Worm (Caenorhabditis elegans) whole organism, L4 larva: Measurements from ENCODE around the gene set-20.

Experiments
- F10B5.3 ChIP-seq: sonication (generic microtip); optimal IDR thresholded peaks from 2 replicates; lab custom pipeline; 2016; ENCODE audit warnings: mild to moderate bottlenecking, missing genetic modification characterization, missing compliant biosample characterization
- F37D6.2 ChIP-seq: sonication (generic microtip); optimal IDR thresholded peaks from 2 replicates; lab custom pipeline; 2016; ENCODE audit warnings: mild to moderate bottlenecking, missing genetic modification characterization, missing compliant biosample characterization
- F44E2.7 ChIP-seq: fragments of 200-800 bp; sonication (Bioruptor generic); IDR thresholded peaks from 2 replicates; pipeline ENCODE4 v2.1.2; 2022; ENCODE audit warnings: missing genetic modification characterization, missing compliant biosample characterization
- T26A8.4 ChIP-seq: fragments of 200-800 bp; sonication (Bioruptor generic); IDR thresholded peaks from 2 replicates; pipeline ENCODE4 v1.3.6; 2022; ENCODE audit warnings: missing genetic modification characterization, missing compliant biosample characterization
- Y5F2A.4 ChIP-seq: fragments of 200-800 bp; sonication (Bioruptor generic); optimal IDR thresholded peaks from 2 replicates; lab custom pipeline; 2018; ENCODE audit warnings: mild to moderate bottlenecking, missing genetic modification characterization, missing compliant biosample characterization
- aha-1 ChIP-seq: fragments of 150-350 bp; peaks from one replicate; lab custom pipeline; 2014; ENCODE audit warnings: missing biosample characterization, missing genetic modification characterization
- arid-1 ChIP-seq: fragments of 200-800 bp; sonication (Bioruptor generic); conservative IDR thresholded peaks from 2 replicates; pipeline ENCODE4 v1.3.6; 2022; ENCODE audit warnings: missing genetic modification reagents, missing genetic modification characterization, missing compliant biosample characterization
- attf-4 ChIP-seq: sonication (generic microtip); optimal IDR thresholded peaks from 3 replicates; lab custom pipeline; 2017; ENCODE audit warnings: missing biosample characterization, missing genetic modification characterization
- ceh-20 ChIP-seq: fragments of 200-800 bp; sonication (Bioruptor generic); IDR thresholded peaks from 2 replicates; pipeline ENCODE4 v1.3.6; 2022; ENCODE audit warnings: missing genetic modification reagents, missing genetic modification characterization, missing compliant biosample characterization
- ceh-32 ChIP-seq: sonication (generic microtip); optimal IDR thresholded peaks from 2 replicates; lab custom pipeline; 2016; ENCODE audit warnings: mild to moderate bottlenecking, missing genetic modification characterization, missing compliant biosample characterization; ENCODE audit not compliant: poor library complexity
- ceh-44 ChIP-seq: fragments of 200-800 bp; sonication (Bioruptor generic); IDR thresholded peaks from 2 replicates; pipeline ENCODE4 v1.3.6; 2022; ENCODE audit warnings: missing genetic modification reagents, missing genetic modification characterization, missing compliant biosample characterization
- ces-1 ChIP-seq: fragments of 150-350 bp; sonication (generic microtip); optimal IDR thresholded peaks from 4 replicates; lab custom pipeline; 2014; ENCODE audit warnings: missing biosample characterization, missing genetic modification reagents, missing genetic modification characterization
- cey-2 ChIP-seq: sonication (generic microtip); optimal IDR thresholded peaks from 3 replicates; lab custom pipeline; 2017; ENCODE audit warnings: missing genetic modification characterization, mild to moderate bottlenecking, missing compliant biosample characterization, antibody characterized with exemption, borderline replicate concordance; ENCODE audit not compliant: insufficient read depth
- daf-12 ChIP-seq: fragments of 150-350 bp; optimal IDR thresholded peaks from 2 replicates; lab custom pipeline; 2014; ENCODE audit warnings: missing biosample characterization, missing genetic modification reagents, missing genetic modification characterization
- daf-19 ChIP-seq: fragments of 200-800 bp; sonication (Bioruptor generic); conservative IDR thresholded peaks from 2 replicates; pipeline ENCODE4 v1.3.6; 2022; ENCODE audit warnings: missing genetic modification characterization, missing compliant biosample characterization
- dmd-8 ChIP-seq: fragments of 200-800 bp; sonication (Bioruptor generic); IDR thresholded peaks from 2 replicates; pipeline ENCODE4 v1.3.6; 2022; ENCODE audit warnings: missing genetic modification characterization, missing compliant biosample characterization
- dmd-9 ChIP-seq: fragments of 200-800 bp; sonication (Bioruptor generic); IDR thresholded peaks from 2 replicates; pipeline ENCODE4 v1.3.6; 2022; ENCODE audit warnings: missing genetic modification reagents, missing genetic modification characterization, missing compliant biosample characterization
- dpl-1 ChIP-seq: fragments of 150-350 bp; optimal IDR thresholded peaks from 2 replicates; lab custom pipeline; 2014; ENCODE audit warnings: missing biosample characterization, missing genetic modification reagents, missing genetic modification characterization
- dve-1 ChIP-seq: sonication (generic microtip); optimal IDR thresholded peaks from 2 replicates; lab custom pipeline; 2017; ENCODE audit warnings: antibody characterized with exemption, mild to moderate bottlenecking, missing genetic modification characterization, missing compliant biosample characterization; ENCODE audit not compliant: insufficient read depth
- egl-27 ChIP-seq: sonication (generic microtip); optimal IDR thresholded peaks from 3 replicates; lab custom pipeline; 2017; ENCODE audit warnings: missing biosample characterization, missing genetic modification reagents, missing genetic modification characterization
- egl-43 ChIP-seq: fragments of 200-800 bp; sonication (Bioruptor generic); IDR thresholded peaks from 2 replicates; pipeline ENCODE4 v1.3.6; 2022; ENCODE audit warnings: missing genetic modification reagents, missing genetic modification characterization, missing compliant biosample characterization
- fkh-10 ChIP-seq: fragments of 150-350 bp; optimal IDR thresholded peaks from 2 replicates; lab custom pipeline; 2014; ENCODE audit warnings: missing biosample characterization, missing genetic modification reagents, missing genetic modification characterization
- hmg-1.1 ChIP-seq: fragments of 200-800 bp; sonication (Bioruptor generic); IDR thresholded peaks from 2 replicates; pipeline ENCODE4 v1.3.6; 2022; ENCODE audit warnings: missing genetic modification reagents, missing genetic modification characterization, missing compliant biosample characterization
- lin-1 ChIP-seq: fragments of 200-800 bp; sonication (Bioruptor generic); IDR thresholded peaks from 2 replicates; pipeline ENCODE4 v1.3.6; 2022; ENCODE audit warnings: missing genetic modification reagents, missing genetic modification characterization, missing compliant biosample characterization
- lin-13 ChIP-seq: fragments of 150-350 bp; optimal IDR thresholded peaks from 2 replicates; lab custom pipeline; 2014; ENCODE audit warnings: missing biosample characterization, missing genetic modification reagents, missing genetic modification characterization
- lin-15B ChIP-seq: fragments of 150-350 bp; sonication (generic microtip); optimal IDR thresholded peaks from 3 replicates; lab custom pipeline; 2014; ENCODE audit warnings: missing biosample characterization, missing genetic modification characterization
- lin-29 ChIP-seq: fragments of 200-800 bp; sonication (Bioruptor generic); IDR thresholded peaks from 2 replicates; pipeline ENCODE4 v1.3.6; 2022; ENCODE audit warnings: missing genetic modification reagents, missing genetic modification characterization, missing compliant biosample characterization
- lin-38 ChIP-seq: fragments of 200-800 bp; sonication (Bioruptor generic); IDR thresholded peaks from 2 replicates; pipeline ENCODE4 v1.3.6; 2022; ENCODE audit warnings: missing genetic modification reagents, missing genetic modification characterization, missing compliant biosample characterization
- lin-39 ChIP-seq: fragments of 150-350 bp; optimal IDR thresholded peaks from 2 replicates; lab custom pipeline; 2014; ENCODE audit warnings: missing biosample characterization, missing genetic modification reagents, missing genetic modification characterization
- lir-3 ChIP-seq: sonication (generic microtip); optimal IDR thresholded peaks from 2 replicates; lab custom pipeline; 2016; ENCODE audit warnings: mild to moderate bottlenecking, missing genetic modification characterization, missing compliant biosample characterization
- lsy-2 ChIP-seq, 2 experiments: fragments of 150-350 bp in 1 of 2; sonication (generic microtip) in 1 of 2; optimal IDR thresholded peaks; 2 replicates each; lab custom pipeline; 2014 to 2017; ENCODE audit warnings: missing biosample characterization in 2 of 2, missing genetic modification characterization in 2 of 2
- madf-5 ChIP-seq, 2 experiments: fragments of 200-800 bp; sonication (Bioruptor generic); IDR thresholded peaks; 2 replicates each; pipeline ENCODE4 v1.3.6; 2022; ENCODE audit warnings: missing compliant biosample characterization in 2 of 2, missing genetic modification characterization in 2 of 2
- madf-9 ChIP-seq: fragments of 200-800 bp; sonication (Bioruptor generic); conservative IDR thresholded peaks from 2 replicates; pipeline ENCODE4 v1.3.6; 2022; ENCODE audit warnings: missing genetic modification reagents, missing genetic modification characterization, missing compliant biosample characterization
- mdl-1 ChIP-seq, 2 experiments: fragments of 150-350 bp in 1 of 2; sonication (generic microtip) in 1 of 2; optimal IDR thresholded peaks; 2 replicates each; lab custom pipeline; 2014 to 2017; ENCODE audit warnings: missing biosample characterization in 2 of 2, missing genetic modification characterization in 2 of 2
- mdt-29 ChIP-seq: fragments of 200-800 bp; sonication (Bioruptor generic); IDR thresholded peaks from 2 replicates; pipeline ENCODE4 v1.3.6; 2022; ENCODE audit warnings: missing genetic modification reagents, missing genetic modification characterization, missing compliant biosample characterization
- mes-2 ChIP-seq: sonication (generic microtip); optimal IDR thresholded peaks from 2 replicates; lab custom pipeline; 2016; ENCODE audit warnings: missing genotype, mild to moderate bottlenecking, missing genetic modification characterization, missing compliant biosample characterization; ENCODE audit not compliant: poor library complexity, severe bottlenecking
- nhr-10 ChIP-seq: fragments of 150-350 bp; optimal IDR thresholded peaks from 2 replicates; lab custom pipeline; 2014; ENCODE audit warnings: missing biosample characterization, missing genetic modification characterization
- nhr-102 ChIP-seq: sonication (generic microtip); optimal IDR thresholded peaks from 2 replicates; lab custom pipeline; 2016; ENCODE audit warnings: mild to moderate bottlenecking, missing genetic modification characterization, moderate library complexity, missing compliant biosample characterization
- nhr-111 ChIP-seq: fragments of 200-800 bp; sonication (Bioruptor generic); optimal IDR thresholded peaks from 2 replicates; lab custom pipeline; 2018; ENCODE audit warnings: mild to moderate bottlenecking, missing genetic modification characterization, missing compliant biosample characterization
- nhr-41 ChIP-seq: fragments of 200-800 bp; sonication (Bioruptor generic); IDR thresholded peaks from 2 replicates; pipeline ENCODE4 v1.3.6; 2022; ENCODE audit warnings: missing genetic modification reagents, missing genetic modification characterization, missing compliant biosample characterization
- nhr-48 ChIP-seq: sonication (generic microtip); optimal IDR thresholded peaks from 2 replicates; lab custom pipeline; 2016; ENCODE audit warnings: mild to moderate bottlenecking, missing genetic modification characterization, missing compliant biosample characterization
- nhr-6 ChIP-seq: fragments of 150-350 bp; optimal IDR thresholded peaks from 2 replicates; lab custom pipeline; 2014; ENCODE audit warnings: missing biosample characterization, missing genetic modification characterization
- pha-4 ChIP-seq, 2 experiments: fragments of 150-350 bp in 1 of 2; fragments of 200-800 bp in 1 of 2; sonication (Bioruptor generic) in 1 of 2; IDR thresholded peaks in 1 of 2; optimal IDR thresholded peaks in 1 of 2; 2 replicates each; pipeline versions ENCODE4 v1.3.6 to Lab custom; 2014 to 2022; ENCODE audit warnings: missing genetic modification characterization in 2 of 2, missing genetic modification reagents in 2 of 2, missing biosample characterization in 1 of 2, missing compliant biosample characterization in 1 of 2
- php-3 ChIP-seq: fragments of 200-800 bp; sonication (Bioruptor generic); IDR thresholded peaks from 2 replicates; pipeline ENCODE4 v1.3.6; 2022; ENCODE audit warnings: missing genetic modification reagents, missing genetic modification characterization, missing compliant biosample characterization
- sdz-12 ChIP-seq: fragments of 200-800 bp; sonication (Bioruptor generic); optimal IDR thresholded peaks from 2 replicates; lab custom pipeline; 2018; ENCODE audit warnings: mild to moderate bottlenecking, missing genetic modification characterization, missing compliant biosample characterization
- set-16 ChIP-seq: fragments of 200-800 bp; sonication (Bioruptor generic); IDR thresholded peaks from 2 replicates; pipeline ENCODE4 v1.3.6; 2022; ENCODE audit warnings: missing genetic modification reagents, missing genetic modification characterization, missing compliant biosample characterization
- vab-7 ChIP-seq: fragments of 200-800 bp; sonication (Bioruptor generic); IDR thresholded peaks from 2 replicates; pipeline ENCODE4 v1.3.6; 2022; ENCODE audit warnings: missing genetic modification reagents, missing genetic modification characterization, missing compliant biosample characterization
- zip-2 ChIP-seq: fragments of 150-350 bp; optimal IDR thresholded peaks from 2 replicates; lab custom pipeline; 2014; ENCODE audit warnings: missing biosample characterization, missing genetic modification characterization
- ztf-11 ChIP-seq: fragments of 150-350 bp; optimal IDR thresholded peaks from 2 replicates; lab custom pipeline; 2014; ENCODE audit warnings: missing biosample characterization, missing genetic modification characterization
- ztf-7 ChIP-seq: fragments of 150-350 bp; optimal IDR thresholded peaks from 2 replicates; lab custom pipeline; 2014; ENCODE audit warnings: missing biosample characterization, missing genetic modification characterization

The set-20 gene

ce11 chrX:5707809-5708208, 21.9 kb upstream of the set-20 start (continued):
- peak; percentile 70 for TF ChIP-seq F10B5.3 (tag; lab: Kevin White, UChicago)
- TF ChIP-seq lin-15B = no peak
- TF ChIP-seq php-3 (GFP tag; lab: Robert Waterston, UW) = peak; percentile 72
- TF ChIP-seq ceh-32 (tag; lab: Kevin White, UChicago) = no peak
- no peak for TF ChIP-seq ces-1 (GFP tag; lab: Kevin White, UChicago)
- TF ChIP-seq lin-1 (GFP tag; lab: Robert Waterston, UW) = peak; percentile 93
- no peak for TF ChIP-seq daf-12 (tag; lab: Kevin White, UChicago)
- no peak; the same call in 1 of the 2 replicates for TF ChIP-seq set-16 (GFP tag; lab: Robert Waterston, UW)
- peak; percentile 77 to 85; a peak in 2 of 4 replicates for TF ChIP-seq madf-5 (GFP tag; IDR thresholded peaks at IDR 0.05; lab: Robert Waterston, UW)
- TF ChIP-seq mes-2 (tag; lab: Kevin White, UChicago) = peak; percentile 81
- TF ChIP-seq pha-4 (GFP tag; IDR thresholded peaks at IDR 0.05; lab: Robert Waterston, UW) = no peak; the same call in none of the 2 replicates
- no peak for TF ChIP-seq pha-4 (tag; optimal IDR thresholded peaks at IDR 0.05; lab: Kevin White, UChicago)
- TF ChIP-seq vab-7 = peak; percentile 94
- peak; percentile 41 for TF ChIP-seq nhr-48 (tag; lab: Kevin White, UChicago)
- peak; percentile 82 for TF ChIP-seq ceh-20
- no peak for TF ChIP-seq lsy-2 (tag; optimal IDR thresholded peaks at IDR 0.05; lab: Kevin White, UChicago)
- no peak for TF ChIP-seq ztf-11 (tag; lab: Kevin White, UChicago)
- TF ChIP-seq hmg-1.1 = peak; percentile 95
- TF ChIP-seq ceh-44 (GFP tag; lab: Robert Waterston, UW) = peak; percentile 69; the same call in 1 of the 2 replicates
- TF ChIP-seq T26A8.4 (GFP tag; lab: Robert Waterston, UW) = peak; percentile 78
- no peak for TF ChIP-seq lin-39
- peak in 1 of 2 experiments; percentile 3 for TF ChIP-seq mdl-1 (tag; optimal IDR thresholded peaks at IDR 0.05; lab: Kevin White, UChicago)
- TF ChIP-seq F44E2.7 = peak; percentile 92
- TF ChIP-seq nhr-10 (tag; lab: Kevin White, UChicago) = no peak
- TF ChIP-seq lin-38 (GFP tag; lab: Robert Waterston, UW) = peak; percentile 81
- TF ChIP-seq madf-9 (GFP tag; lab: Robert Waterston, UW) = peak; percentile 84
- TF ChIP-seq fkh-10 = no peak
- peak; percentile 75; the same call in 1 of the 2 replicates for TF ChIP-seq dmd-9
- no peak for TF ChIP-seq F37D6.2 (tag; lab: Kevin White, UChicago)
- no peak for TF ChIP-seq attf-4 (tag; lab: Kevin White, UChicago)
- no peak for TF ChIP-seq dpl-1 (GFP tag; lab: Kevin White, UChicago)
- TF ChIP-seq mdt-29 = peak; percentile 78
- peak; percentile 93 for TF ChIP-seq arid-1 (GFP tag; lab: Robert Waterston, UW)
- peak; percentile 98 for TF ChIP-seq egl-43
- no peak for TF ChIP-seq zip-2 (tag; lab: Kevin White, UChicago)
- TF ChIP-seq daf-19 = peak; percentile 77
- TF ChIP-seq Y5F2A.4 (GFP tag; lab: Kevin White, UChicago) = peak; percentile 68
- no peak for TF ChIP-seq egl-27 (tag; lab: Kevin White, UChicago)
- TF ChIP-seq cey-2 (tag; lab: Kevin White, UChicago) = no peak
- 0 out of 2 replicates have a peak, but pooled peaks have one; percentile 50 for TF ChIP-seq lin-29 (GFP tag; lab: Robert Waterston, UW)
- peak; percentile 73 for TF ChIP-seq aha-1 (tag; lab: Kevin White, UChicago)
- peak; percentile 97 for TF ChIP-seq dmd-8 (GFP tag; lab: Robert Waterston, UW)
- peak; percentile 42 for TF ChIP-seq dve-1 (tag; lab: Kevin White, UChicago)
- peak; percentile 65 for TF ChIP-seq lir-3 (tag; lab: Kevin White, UChicago)
- no peak for TF ChIP-seq lin-13 (GFP tag; lab: Kevin White, UChicago)
- TF ChIP-seq nhr-6 = no peak
- no peak for TF ChIP-seq sdz-12 (GFP tag; lab: Kevin White, UChicago)
- TF ChIP-seq nhr-111 (GFP tag; lab: Kevin White, UChicago) = peak; percentile 62
- TF ChIP-seq nhr-102 (tag; lab: Kevin White, UChicago) = peak; percentile 62
- TF ChIP-seq nhr-41 (GFP tag; lab: Robert Waterston, UW) = peak; percentile 77; the same call in 1 of the 2 replicates
- TF ChIP-seq ztf-7 (tag; lab: Kevin White, UChicago) = peak; percentile 47
